Fruit fly (Drosophila melanogaster) whole organism, embryonic: Measurements from ENCODE around the gene CG43922.

Source experiments
- B-H2 ChIP-seq: fragments of 200-800 bp; sonication (Bioruptor generic); optimal IDR thresholded peaks from 2 replicates; lab custom pipeline; 2018; ENCODE audit warnings: missing biosample characterization, mild to moderate bottlenecking, missing genetic modification characterization
- CG10267 ChIP-seq: fragments of 200-800 bp; sonication (Bioruptor generic); optimal IDR thresholded peaks from 2 replicates; lab custom pipeline; 2018; ENCODE audit warnings: missing biosample characterization, mild to moderate bottlenecking, missing genetic modification characterization, moderate library complexity
- CG10274 ChIP-seq: fragments of 200-800 bp; sonication (Bioruptor generic); optimal IDR thresholded peaks from 3 replicates; lab custom pipeline; 2017; ENCODE audit warnings: missing biosample characterization, mild to moderate bottlenecking, missing genetic modification characterization
- CG10462 ChIP-seq: fragments of 200-800 bp; sonication (Bioruptor generic); optimal IDR thresholded peaks from 2 replicates; lab custom pipeline; 2016; ENCODE audit warnings: missing biosample characterization, missing genetic modification characterization
- CG11560 ChIP-seq: fragments of 200-800 bp; sonication (Bioruptor generic); IDR thresholded peaks from 3 replicates; pipeline ENCODE4 v1.3.6; 2022; ENCODE audit warnings: missing biosample characterization, missing genetic modification characterization
- CG12104 ChIP-seq: fragments of 200-800 bp; sonication (Bioruptor generic); optimal IDR thresholded peaks from 3 replicates; lab custom pipeline; 2016; ENCODE audit warnings: missing biosample characterization, missing genetic modification characterization
- CG12299 ChIP-seq: fragments of 200-800 bp; sonication (Bioruptor generic); optimal IDR thresholded peaks from 2 replicates; lab custom pipeline; 2018; ENCODE audit warnings: missing biosample characterization, mild to moderate bottlenecking, missing genetic modification characterization
- CG12942 ChIP-seq: fragments of 200-800 bp; sonication (Bioruptor generic); optimal IDR thresholded peaks from 3 replicates; lab custom pipeline; 2016; ENCODE audit warnings: missing biosample characterization, missing genetic modification characterization
- CG13775 ChIP-seq: fragments of 200-800 bp; sonication (Bioruptor generic); optimal IDR thresholded peaks from 3 replicates; lab custom pipeline; 2017; ENCODE audit warnings: missing biosample characterization, mild to moderate bottlenecking, missing genetic modification characterization
- CG13894 ChIP-seq: fragments of 200-800 bp; sonication (Bioruptor generic); optimal IDR thresholded peaks from 3 replicates; lab custom pipeline; 2018; ENCODE audit warnings: missing biosample characterization, mild to moderate bottlenecking, missing genetic modification characterization, moderate library complexity
- CG14965 ChIP-seq: fragments of 200-800 bp; sonication (Bioruptor generic); optimal IDR thresholded peaks from 2 replicates; lab custom pipeline; 2016; ENCODE audit warnings: missing biosample characterization, missing genetic modification characterization, borderline replicate concordance
- CG1647 ChIP-seq: fragments of 200-800 bp; sonication (Bioruptor generic); optimal IDR thresholded peaks from 3 replicates; lab custom pipeline; 2016; ENCODE audit warnings: missing biosample characterization, missing genetic modification characterization
- CG30431 ChIP-seq: fragments of 200-800 bp; sonication (Bioruptor generic); optimal IDR thresholded peaks from 2 replicates; lab custom pipeline; 2017; ENCODE audit warnings: missing biosample characterization, missing genetic modification characterization
- CG3838 ChIP-seq: fragments of 200-800 bp; sonication (Bioruptor generic); optimal IDR thresholded peaks from 3 replicates; lab custom pipeline; 2016; ENCODE audit warnings: missing biosample characterization, missing genetic modification characterization
- CG43689 ChIP-seq: fragments of 200-800 bp; sonication (Bioruptor generic); IDR thresholded peaks from 2 replicates; pipeline ENCODE4 v1.3.6; 2022; ENCODE audit warnings: missing biosample characterization, missing genetic modification characterization
- CG4404 ChIP-seq: fragments of 200-800 bp; sonication (Bioruptor generic); IDR thresholded peaks from 2 replicates; pipeline ENCODE4 v1.3.6; 2022; ENCODE audit warnings: missing biosample characterization, missing genetic modification characterization
- CG5953 ChIP-seq: fragments of 200-800 bp; sonication (Bioruptor generic); IDR thresholded peaks from 2 replicates; pipeline ENCODE4 v1.3.6; 2022; ENCODE audit warnings: missing biosample characterization, missing genetic modification characterization
- CG6175 ChIP-seq: fragments of 200-800 bp; sonication (Bioruptor generic); IDR thresholded peaks from 3 replicates; pipeline ENCODE4 v1.3.6; 2022; ENCODE audit warnings: missing biosample characterization, missing genetic modification characterization
- CG6689 ChIP-seq: fragments of 200-800 bp; sonication (Bioruptor generic); IDR thresholded peaks from 2 replicates; pipeline ENCODE4 v1.3.6; 2022; ENCODE audit warnings: missing biosample characterization, missing genetic modification characterization
- CG8765 ChIP-seq: fragments of 200-800 bp; sonication (Bioruptor generic); IDR thresholded peaks from 2 replicates; pipeline ENCODE4 v1.3.6; 2022; ENCODE audit warnings: missing biosample characterization, missing genetic modification characterization
- Dref ChIP-seq: fragments of 200-800 bp; sonication (Bioruptor generic); IDR thresholded peaks from 2 replicates; pipeline ENCODE4 v1.3.6; 2022; ENCODE audit warnings: missing biosample characterization, missing genetic modification characterization
- E2f1 ChIP-seq: fragments of 200-800 bp; sonication (Bioruptor generic); IDR thresholded peaks from 2 replicates; pipeline ENCODE4 v1.3.6; 2022; ENCODE audit warnings: missing biosample characterization, missing genetic modification characterization
- HLH3B ChIP-seq: fragments of 200-800 bp; sonication (Bioruptor generic); IDR thresholded peaks from 2 replicates; pipeline ENCODE4 v1.3.6; 2022; ENCODE audit warnings: missing biosample characterization, missing genetic modification characterization
- Hr39 ChIP-seq: fragments of >200 bp; optimal IDR thresholded peaks from 2 replicates; lab custom pipeline; 2017
- MTF-1 ChIP-seq: fragments of 200-800 bp; sonication (Bioruptor generic); optimal IDR thresholded peaks from 2 replicates; lab custom pipeline; 2018; ENCODE audit warnings: missing biosample characterization, mild to moderate bottlenecking, missing genetic modification characterization, borderline replicate concordance
- NK7.1 ChIP-seq: fragments of 200-800 bp; sonication (Bioruptor generic); optimal IDR thresholded peaks from 3 replicates; lab custom pipeline; 2016; ENCODE audit warnings: missing biosample characterization, missing genetic modification characterization
- Oli ChIP-seq: fragments of 200-800 bp; sonication (Bioruptor generic); optimal IDR thresholded peaks from 2 replicates; lab custom pipeline; 2018; ENCODE audit warnings: missing biosample characterization, mild to moderate bottlenecking, missing genetic modification characterization, moderate library complexity
- Poxn ChIP-seq: fragments of 200-800 bp; sonication (Bioruptor generic); IDR thresholded peaks from 2 replicates; pipeline ENCODE4 v1.3.6; 2022; ENCODE audit warnings: missing biosample characterization, missing genetic modification characterization
- Rfx ChIP-seq: fragments of 200-800 bp; sonication (Bioruptor generic); IDR thresholded peaks from 2 replicates; pipeline ENCODE4 v1.3.6; 2022; ENCODE audit warnings: missing biosample characterization, missing genetic modification characterization
- YL-1 ChIP-seq: fragments of 200-800 bp; sonication (Bioruptor generic); optimal IDR thresholded peaks from 3 replicates; lab custom pipeline; 2017; ENCODE audit warnings: missing biosample characterization, mild to moderate bottlenecking, missing genetic modification characterization
- bsh ChIP-seq, 2 experiments: fragments of 200-800 bp; sonication (Bioruptor generic); optimal IDR thresholded peaks; 2 replicates each; lab custom pipeline; 2017 to 2018; ENCODE audit warnings: mild to moderate bottlenecking in 2 of 2, missing biosample characterization in 2 of 2, missing genetic modification characterization in 2 of 2, moderate library complexity in 1 of 2
- esg ChIP-seq: fragments of 200-800 bp; sonication (Bioruptor generic); conservative IDR thresholded peaks from 2 replicates; pipeline ENCODE4 v1.3.6; 2022; ENCODE audit warnings: missing biosample characterization, missing genetic modification characterization
- eyg ChIP-seq: fragments of 200-800 bp; sonication (Bioruptor generic); optimal IDR thresholded peaks from 3 replicates; lab custom pipeline; 2016; ENCODE audit warnings: missing biosample characterization, missing genetic modification characterization
- hbn ChIP-seq: fragments of 200-800 bp; sonication (Bioruptor generic); IDR thresholded peaks from 2 replicates; pipeline ENCODE4 v1.3.6; 2022; ENCODE audit warnings: missing biosample characterization, missing genetic modification characterization; ENCODE audit not compliant: partially characterized antibody
- hkb ChIP-seq, 2 experiments: fragments of 200-800 bp in 1 of 2; fragments of >200 bp in 1 of 2; sonication (Bioruptor generic) in 1 of 2; IDR thresholded peaks in 1 of 2; optimal IDR thresholded peaks in 1 of 2; 2 replicates each; pipeline versions ENCODE4 v1.3.6 to Lab custom; 2017 to 2022; ENCODE audit warnings: missing biosample characterization in 1 of 2, missing genetic modification characterization in 1 of 2
- insv ChIP-seq, 2 experiments: fragments of 200-800 bp; sonication (Bioruptor generic); optimal IDR thresholded peaks; 3 replicates each; lab custom pipeline; 2016 to 2018; ENCODE audit warnings: missing biosample characterization in 2 of 2, missing genetic modification characterization in 2 of 2
- klu ChIP-seq: fragments of 200-800 bp; sonication (Bioruptor generic); IDR thresholded peaks from 2 replicates; pipeline ENCODE4 v1.3.6; 2022; ENCODE audit warnings: missing biosample characterization, missing genetic modification characterization
- mam ChIP-seq: fragments of 200-800 bp; sonication (Bioruptor generic); optimal IDR thresholded peaks from 3 replicates; lab custom pipeline; 2016; ENCODE audit warnings: missing biosample characterization, missing genetic modification characterization
- phol ChIP-seq: fragments of 200-800 bp; sonication (Bioruptor generic); optimal IDR thresholded peaks from 3 replicates; lab custom pipeline; 2018; ENCODE audit warnings: missing biosample characterization, mild to moderate bottlenecking, missing genetic modification characterization, moderate library complexity
- schlank ChIP-seq: fragments of 200-800 bp; sonication (Bioruptor generic); optimal IDR thresholded peaks from 2 replicates; lab custom pipeline; 2018; ENCODE audit warnings: missing biosample characterization, mild to moderate bottlenecking, missing genetic modification characterization
- sima ChIP-seq: fragments of 200-800 bp; sonication (Bioruptor generic); optimal IDR thresholded peaks from 2 replicates; lab custom pipeline; 2016; ENCODE audit warnings: missing biosample characterization, missing genetic modification characterization
- sqz ChIP-seq: fragments of 200-800 bp; sonication (Bioruptor generic); optimal IDR thresholded peaks from 3 replicates; lab custom pipeline; 2018; ENCODE audit warnings: missing biosample characterization, mild to moderate bottlenecking, missing genetic modification characterization
- trem ChIP-seq: fragments of 200-800 bp; optimal IDR thresholded peaks from 3 replicates; lab custom pipeline; 2019; ENCODE audit warnings: missing biosample characterization, mild to moderate bottlenecking, missing genetic modification characterization, moderate library complexity
- ttk ChIP-seq: fragments of 200-800 bp; sonication (Bioruptor generic); IDR thresholded peaks from 2 replicates; pipeline ENCODE4 v2.1.2; 2022; ENCODE audit warnings: missing biosample characterization, missing genetic modification characterization
- twi ChIP-seq: fragments of 200-800 bp; optimal IDR thresholded peaks from 2 replicates; lab custom pipeline; 2019; ENCODE audit warnings: missing biosample characterization, mild to moderate bottlenecking, missing genetic modification characterization, moderate library complexity
- vfl ChIP-seq: fragments of 200-800 bp; sonication (Bioruptor generic); optimal IDR thresholded peaks from 2 replicates; lab custom pipeline; 2016; ENCODE audit warnings: missing biosample characterization, missing genetic modification characterization
- zf30C ChIP-seq: fragments of 200-800 bp; sonication (Bioruptor generic); optimal IDR thresholded peaks from 3 replicates; lab custom pipeline; 2018; ENCODE audit warnings: missing biosample characterization, mild to moderate bottlenecking, missing genetic modification characterization

Gene CG43922

dm6 chr2L:6340222-6340725, 31.7 kb upstream of the CG43922 start:
- TF ChIP-seq CG10274: peak; percentile 24
- TF ChIP-seq CG11560: no peak
- no peak for TF ChIP-seq eyg (GFP tag; lab: Kevin White, UChicago)
- TF ChIP-seq sqz (GFP tag; lab: Kevin White, UChicago): no peak
- no peak for TF ChIP-seq klu (GFP tag; lab: Robert Waterston, UW)
- TF ChIP-seq Oli (tag; lab: Kevin White, UChicago): no peak
- TF ChIP-seq, all 482 proteins: peak for 1

dm6 chr2L:6339010-6339897, 30.7 kb upstream of the CG43922 start:
- TF ChIP-seq CG12942 (GFP tag; lab: Kevin White, UChicago): no peak
- TF ChIP-seq CG10267: peak; percentile 8
- TF ChIP-seq CG30431 (GFP tag; lab: Kevin White, UChicago): no peak
- no peak for TF ChIP-seq CG12104
- no peak for TF ChIP-seq CG1647 (GFP tag; lab: Kevin White, UChicago)
- TF ChIP-seq Hr39: no peak
- no peak for TF ChIP-seq CG14965 (GFP tag; lab: Kevin White, UChicago)
- no peak for TF ChIP-seq CG3838 (GFP tag; lab: Kevin White, UChicago)
- TF ChIP-seq mam (GFP tag; lab: Kevin White, UChicago): peak; percentile 57
- peak; percentile 59 for TF ChIP-seq YL-1 (GFP tag; lab: Kevin White, UChicago)
- peak; percentile 42 for TF ChIP-seq schlank (tag; lab: Kevin White, UChicago)
- no peak for TF ChIP-seq sima (GFP tag; lab: Kevin White, UChicago)
- TF ChIP-seq NK7.1 (GFP tag; lab: Kevin White, UChicago): no peak
- no peak for TF ChIP-seq vfl
- no peak for TF ChIP-seq esg (GFP tag; lab: Robert Waterston, UW)
- no peak for TF ChIP-seq insv (GFP tag; optimal IDR thresholded peaks at IDR 0.05; lab: Kevin White, UChicago)
- TF ChIP-seq bsh (GFP tag; optimal IDR thresholded peaks at IDR 0.05; lab: Kevin White, UChicago): peak; percentile 36 to 67
- no peak for TF ChIP-seq CG4404 (GFP tag; lab: Robert Waterston, UW)
- no peak for TF ChIP-seq CG6175
- no peak; the same call in 1 of the 2 replicates for TF ChIP-seq E2f1 (GFP tag; lab: Robert Waterston, UW)
- peak; percentile 26 for TF ChIP-seq CG10462 (GFP tag; lab: Kevin White, UChicago)
- no peak for TF ChIP-seq CG8765 (GFP tag; lab: Robert Waterston, UW)
- TF ChIP-seq CG13894 (tag; lab: Kevin White, UChicago): no peak
- no peak for TF ChIP-seq Dref (GFP tag; lab: Robert Waterston, UW)
- TF ChIP-seq MTF-1 (GFP tag; lab: Kevin White, UChicago): peak; percentile 16
- TF ChIP-seq zf30C (GFP tag; lab: Kevin White, UChicago): no peak
- TF ChIP-seq CG12299 (tag; lab: Kevin White, UChicago): no peak
- TF ChIP-seq B-H2: no peak
- no peak for TF ChIP-seq Poxn (GFP tag; lab: Robert Waterston, UW)
- TF ChIP-seq phol (tag; lab: Kevin White, UChicago): peak; percentile 46
- peak; percentile 66 for TF ChIP-seq Rfx (GFP tag; lab: Robert Waterston, UW)
- TF ChIP-seq hkb (optimal IDR thresholded peaks at IDR 0.05; lab: Kevin White, UChicago): no peak
- peak; percentile 28 for TF ChIP-seq hkb (GFP tag; IDR thresholded peaks at IDR 0.05; lab: Robert Waterston, UW)
- peak; percentile 19; the same call in 1 of the 2 replicates for TF ChIP-seq hbn (GFP tag; lab: Robert Waterston, UW)
- no peak for TF ChIP-seq ttk (GFP tag; lab: Robert Waterston, UW)
- TF ChIP-seq CG13775: no peak
- no peak; the same call in 1 of the 2 replicates for TF ChIP-seq CG43689 (GFP tag; lab: Robert Waterston, UW)
- peak; percentile 43; the same call in 1 of the 2 replicates for TF ChIP-seq CG6689 (GFP tag; lab: Robert Waterston, UW)
- TF ChIP-seq HLH3B (GFP tag; lab: Robert Waterston, UW): 0 out of 2 replicates have a peak, but pooled peaks have one; percentile 6
- no peak for TF ChIP-seq twi
- no peak; the same call in 1 of the 2 replicates for TF ChIP-seq CG5953 (GFP tag; lab: Robert Waterston, UW)
- no peak for TF ChIP-seq trem
